Worm (Caenorhabditis elegans) whole organism, L4/young adult: ENCODE data around the gene lrpr-1.

Source experiments
- W03F9.2 ChIP-seq: fragments of 150-350 bp; optimal IDR thresholded peaks from 2 replicates; lab custom pipeline; 2014; ENCODE audit warnings: missing biosample characterization, missing genetic modification characterization
- dao-5 ChIP-seq: sonication (generic microtip); optimal IDR thresholded peaks from 2 replicates; lab custom pipeline; 2016; ENCODE audit warnings: missing genotype, missing genetic modification characterization, moderate library complexity, missing compliant biosample characterization
- him-1 ChIP-seq: sonication (generic microtip); optimal IDR thresholded peaks from 2 replicates; lab custom pipeline; 2016; ENCODE audit warnings: missing genotype, missing genetic modification reagents, missing genetic modification characterization, missing compliant biosample characterization

- TF ChIP-seq him-1 (tag; lab: Kevin White, UChicago) (no peak), W03F9.2 (no peak), dao-5 (no peak)
These were observed 28.9 kb downstream of the lrpr-1 start for ce11 chrV:5888820-5889219.
